Worm (Caenorhabditis elegans): ENCODE data around the gene adss-1.

ce11 chrV:4805847-4806246 is 17.4 kb downstream of the adss-1 start, which contains the start of gene R02F11.3:
- no peak for TF ChIP-seq let-607 (tag; optimal IDR thresholded peaks at IDR 0.05)
- no peak for TF ChIP-seq ztf-28 (GFP tag; IDR thresholded peaks at IDR 0.05)
- TF ChIP-seq ccch-3 (GFP tag; optimal IDR thresholded peaks at IDR 0.05), result no peak
- no peak for TF ChIP-seq unc-130 (GFP tag; optimal IDR thresholded peaks at IDR 0.05)
- no peak for TF ChIP-seq rpc-1 (optimal IDR thresholded peaks at IDR 0.05)
- no peak for TF ChIP-seq rpc-1 (tag; optimal IDR thresholded peaks at IDR 0.05)
- TF ChIP-seq nfya-2 (GFP tag; IDR thresholded peaks at IDR 0.05), result no peak
- no peak for TF ChIP-seq lir-1 (GFP tag; conservative IDR thresholded peaks at IDR 0.05)
- no peak for TF ChIP-seq ztf-22 (GFP tag; optimal IDR thresholded peaks at IDR 0.05)
- no peak for TF ChIP-seq ceh-100 (GFP tag; IDR thresholded peaks at IDR 0.05)
- TF ChIP-seq Y53G8AR.9 (GFP tag; conservative IDR thresholded peaks at IDR 0.05), result no peak
- no peak for TF ChIP-seq lin-35 (GFP tag; optimal IDR thresholded peaks at IDR 0.05)
- no peak for TF ChIP-seq lin-54 (GFP tag; optimal IDR thresholded peaks at IDR 0.05)
- no peak for TF ChIP-seq snpc-1.3 (tag; optimal IDR thresholded peaks at IDR 0.05; ENCODE audit: insufficient read depth)
